Worm (Caenorhabditis elegans): ENCODE results near the gene srg-68.
"Not testable (repeated sequence)": the region's sequence is repeated elsewhere in the genome, so short reads cannot be mapped to it uniquely, and the experiment has no call there.

DNA sequence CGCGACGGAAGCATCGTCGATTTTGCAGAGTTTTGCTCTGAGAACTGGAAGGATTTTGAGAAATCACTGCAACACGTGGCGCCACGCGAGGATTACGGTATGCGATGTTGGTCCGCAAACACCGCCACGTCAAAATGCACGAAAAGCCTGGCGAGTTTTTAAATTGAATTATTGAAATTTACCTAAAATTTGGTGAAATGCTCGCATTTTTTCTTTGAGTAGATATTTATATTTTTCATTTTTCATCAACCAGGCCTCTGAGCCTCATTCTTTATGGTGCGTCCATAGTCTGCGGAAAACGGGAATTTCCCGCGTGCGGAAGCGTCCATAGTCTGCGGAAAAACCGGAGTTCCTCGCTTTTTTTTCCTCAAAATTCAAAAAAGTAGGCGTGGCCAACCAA, 5.7 kb upstream of the srg-68 start, which contains the start of gene ZC317.7:
- not testable (repeated sequence) for TF ChIP-seq nhr-85 (tag); lin-35 (GFP tag; optimal IDR thresholded peaks at IDR 0.05); nhr-19 (GFP tag; conservative IDR thresholded peaks at IDR 0.05); tlp-1 (tag; optimal IDR thresholded peaks at IDR 0.05); zag-1 (tag; optimal IDR thresholded peaks at IDR 0.05); ztf-11 (tag; optimal IDR thresholded peaks at IDR 0.05)
